Fruit fly (Drosophila melanogaster) S2 (cell line): ENCODE results near the gene CG5938.

Experiments used
- CG8478 ChIP-seq: fragments of >200 bp; optimal IDR thresholded peaks from 2 replicates; lab custom pipeline; 2018
- CTCF ChIP-seq, 2 experiments: fragments of >200 bp; optimal IDR thresholded peaks; 2 replicates each; lab custom pipeline; 2018

DNA sequence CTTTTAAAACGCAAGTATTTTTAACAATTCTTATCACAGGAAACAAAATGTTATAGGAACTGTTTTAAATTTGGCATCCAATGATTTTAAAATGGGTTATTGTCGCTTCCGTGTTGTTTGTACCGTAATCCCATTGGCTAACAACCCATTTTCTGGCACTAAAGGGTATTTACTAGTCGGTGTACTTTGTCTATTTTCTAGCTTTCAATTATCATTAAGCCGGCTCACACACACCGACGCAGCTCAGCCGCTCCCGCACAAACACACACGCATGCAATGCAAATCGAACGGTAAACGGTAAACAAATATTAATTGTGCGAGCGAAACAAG is 30.2 kb upstream of the CG5938 start:
- TF ChIP-seq CG8478: no peak
- no peak for TF ChIP-seq CTCF (optimal IDR thresholded peaks at IDR 0.05; lab: Kevin White, UChicago)
